In genomic region chrX:2732127-2732526, dm6 we compare ENCODE assay signal across 3 fruit fly cellular contexts.
TF ChIP-seq lines count a peak whose summit lies in the region.

ttm50 (minus strand) TSS chrX:2732190.
CG2712 (plus strand) TSS chrX:2732469.

TF ChIP-seq in whole organism, adult, 20 proteins besides CTCF, POLR2A, EP300 and RAD21 (continued from another document):
- TF ChIP-seq Mnt (GFP tag; optimal IDR thresholded peaks at IDR 0.05; lab: Kevin White, UChicago) = peak; percentile 98
- no peak for TF ChIP-seq cic (GFP tag; optimal IDR thresholded peaks at IDR 0.05; lab: Kevin White, UChicago)

TF ChIP-seq in whole organism, embryonic, 481 proteins besides CTCF, POLR2A, EP300 and RAD21 (continued from another document and continues in another):
- TF ChIP-seq ranshi (GFP tag; IDR thresholded peaks at IDR 0.05; lab: Robert Waterston, UW) = peak; percentile 29; the same call in 1 of the 2 replicates
- TF ChIP-seq br (optimal IDR thresholded peaks at IDR 0.05; lab: Kevin White, UChicago) = no peak
- TF ChIP-seq CG2202 (tag; optimal IDR thresholded peaks at IDR 0.05; lab: Kevin White, UChicago) = no peak
- peak; percentile 22; the same call in 2 of the 3 replicates for TF ChIP-seq CG14050 (GFP tag; IDR thresholded peaks at IDR 0.05; lab: Robert Waterston, UW)
- TF ChIP-seq CG6765 (GFP tag; optimal IDR thresholded peaks at IDR 0.05; lab: Kevin White, UChicago) = no peak
- no peak for TF ChIP-seq rib (GFP tag; IDR thresholded peaks at IDR 0.05; lab: Robert Waterston, UW)
- TF ChIP-seq HLH3B (GFP tag; IDR thresholded peaks at IDR 0.05; lab: Robert Waterston, UW) = peak; percentile 15; the same call in 1 of the 2 replicates
- TF ChIP-seq Spps (tag; optimal IDR thresholded peaks at IDR 0.05; lab: Kevin White, UChicago) = no peak
- peak; percentile 66 for TF ChIP-seq Tbp (GFP tag; optimal IDR thresholded peaks at IDR 0.05; lab: Kevin White, UChicago)
- TF ChIP-seq CG8359 (GFP tag; optimal IDR thresholded peaks at IDR 0.05; lab: Kevin White, UChicago; ENCODE audit: borderline replicate concordance) = no peak
- no peak for TF ChIP-seq chm (GFP tag; IDR thresholded peaks at IDR 0.05; lab: Robert Waterston, UW)
- TF ChIP-seq Gug (GFP tag; IDR thresholded peaks at IDR 0.05; lab: Robert Waterston, UW) = peak; percentile 30; the same call in 1 of the 4 replicates
- TF ChIP-seq CG5180 (GFP tag; optimal IDR thresholded peaks at IDR 0.05; lab: Kevin White, UChicago) = no peak
- no peak for TF ChIP-seq btn (GFP tag; optimal IDR thresholded peaks at IDR 0.05; lab: Kevin White, UChicago)
- TF ChIP-seq CG3847 (GFP tag; IDR thresholded peaks at IDR 0.05; lab: Robert Waterston, UW) = peak; percentile 57
- no peak for TF ChIP-seq Hr51 (GFP tag; optimal IDR thresholded peaks at IDR 0.05; lab: Kevin White, UChicago)
- TF ChIP-seq Adf1 (GFP tag; IDR thresholded peaks at IDR 0.05; lab: Robert Waterston, UW) = 0 out of 2 replicates have a peak, but pooled peaks have one; percentile 25
- TF ChIP-seq CG9797 (GFP tag; optimal IDR thresholded peaks at IDR 0.05; lab: Kevin White, UChicago) = peak; percentile 88
- peak; percentile 52 for TF ChIP-seq BEAF-32 (GFP tag; optimal IDR thresholded peaks at IDR 0.05; lab: Kevin White, UChicago)
- TF ChIP-seq B-H2 (GFP tag; optimal IDR thresholded peaks at IDR 0.05; lab: Kevin White, UChicago) = no peak
- TF ChIP-seq CG9609 (GFP tag; optimal IDR thresholded peaks at IDR 0.05; lab: Kevin White, UChicago) = no peak
- no peak for TF ChIP-seq wdn (GFP tag; IDR thresholded peaks at IDR 0.05; lab: Robert Waterston, UW)
- TF ChIP-seq Lpt (GFP tag; optimal IDR thresholded peaks at IDR 0.05; lab: Kevin White, UChicago) = no peak
- no peak for TF ChIP-seq Hmx (GFP tag; optimal IDR thresholded peaks at IDR 0.05; lab: Kevin White, UChicago)
- TF ChIP-seq grn (GFP tag; optimal IDR thresholded peaks at IDR 0.05; lab: Kevin White, UChicago) = no peak
- TF ChIP-seq vfl (GFP tag; optimal IDR thresholded peaks at IDR 0.05; lab: Kevin White, UChicago) = peak; percentile 6
- no peak for TF ChIP-seq CG12769 (tag; optimal IDR thresholded peaks at IDR 0.05; lab: Kevin White, UChicago)
- TF ChIP-seq CG17359 (tag; optimal IDR thresholded peaks at IDR 0.05; lab: Kevin White, UChicago) = peak; percentile 19
- no peak for TF ChIP-seq CG4854 (GFP tag; optimal IDR thresholded peaks at IDR 0.05; lab: Kevin White, UChicago)
- TF ChIP-seq ro (GFP tag; IDR thresholded peaks at IDR 0.05; lab: Robert Waterston, UW) = no peak
- no peak for TF ChIP-seq mld (GFP tag; IDR thresholded peaks at IDR 0.05; lab: Robert Waterston, UW; ENCODE audit: partially characterized antibody)
- TF ChIP-seq CG14441 (GFP tag; IDR thresholded peaks at IDR 0.05; lab: Robert Waterston, UW) = peak; percentile 28; the same call in 1 of the 2 replicates
- no peak for TF ChIP-seq CG3163 (GFP tag; optimal IDR thresholded peaks at IDR 0.05; lab: Kevin White, UChicago)
- no peak for TF ChIP-seq CG32767 (GFP tag; IDR thresholded peaks at IDR 0.05; lab: Robert Waterston, UW)
- no peak for TF ChIP-seq E2f2 (GFP tag; IDR thresholded peaks at IDR 0.05; lab: Robert Waterston, UW)
- TF ChIP-seq CG2712 (tag; optimal IDR thresholded peaks at IDR 0.05; lab: Kevin White, UChicago) = peak; percentile 93
- no peak for TF ChIP-seq jing (GFP tag; optimal IDR thresholded peaks at IDR 0.05; lab: Kevin White, UChicago)
- TF ChIP-seq CG1647 (GFP tag; optimal IDR thresholded peaks at IDR 0.05; lab: Kevin White, UChicago) = no peak
- TF ChIP-seq Nf-YB (GFP tag; optimal IDR thresholded peaks at IDR 0.05; lab: Kevin White, UChicago) = peak; percentile 38
- no peak for TF ChIP-seq CkIIα-i1 (GFP tag; IDR thresholded peaks at IDR 0.05; lab: Robert Waterston, UW)
- TF ChIP-seq CG2889 (GFP tag; IDR thresholded peaks at IDR 0.05; lab: Robert Waterston, UW) = no peak
- no peak for TF ChIP-seq sc (optimal IDR thresholded peaks at IDR 0.05; lab: Kevin White, UChicago)
- TF ChIP-seq sc (GFP tag; optimal IDR thresholded peaks at IDR 0.05; lab: Kevin White, UChicago) = no peak
- TF ChIP-seq gcm (GFP tag; optimal IDR thresholded peaks at IDR 0.05; lab: Kevin White, UChicago) = no peak
- TF ChIP-seq zen (tag; optimal IDR thresholded peaks at IDR 0.05; lab: Kevin White, UChicago) = peak; percentile 40
- peak; percentile 27; the same call in 1 of the 2 replicates for TF ChIP-seq NFAT (GFP tag; IDR thresholded peaks at IDR 0.05; lab: Robert Waterston, UW)
- TF ChIP-seq Dp (GFP tag; optimal IDR thresholded peaks at IDR 0.05; lab: Kevin White, UChicago) = peak; percentile 12
- no peak for TF ChIP-seq D19A (tag; optimal IDR thresholded peaks at IDR 0.05; lab: Kevin White, UChicago)
- no peak for TF ChIP-seq tx (GFP tag; optimal IDR thresholded peaks at IDR 0.05; lab: Kevin White, UChicago)
- no peak for TF ChIP-seq CG16815 (GFP tag; optimal IDR thresholded peaks at IDR 0.05; lab: Kevin White, UChicago)
- no peak for TF ChIP-seq tio (GFP tag; optimal IDR thresholded peaks at IDR 0.05; lab: Kevin White, UChicago)
- TF ChIP-seq Hsf (GFP tag; optimal IDR thresholded peaks at IDR 0.05; lab: Kevin White, UChicago) = no peak
- TF ChIP-seq sisA (GFP tag; IDR thresholded peaks at IDR 0.05; lab: Robert Waterston, UW) = peak; percentile 40; the same call in 1 of the 2 replicates
- TF ChIP-seq nerfin-1 (tag; optimal IDR thresholded peaks at IDR 0.05; lab: Kevin White, UChicago) = peak; percentile 36
- peak; percentile 52 for TF ChIP-seq CG30020 (tag; optimal IDR thresholded peaks at IDR 0.05; lab: Kevin White, UChicago)
- 0 out of 2 replicates have a peak, but pooled peaks have one; percentile 40 for TF ChIP-seq CG31224 (GFP tag; IDR thresholded peaks at IDR 0.05; lab: Robert Waterston, UW)
- TF ChIP-seq Mrtf (GFP tag; IDR thresholded peaks at IDR 0.05; lab: Robert Waterston, UW) = peak; percentile 53; the same call in 1 of the 3 replicates
- no peak for TF ChIP-seq CG2678 (tag; optimal IDR thresholded peaks at IDR 0.05; lab: Kevin White, UChicago)
- no peak for TF ChIP-seq CG6813 (GFP tag; optimal IDR thresholded peaks at IDR 0.05; lab: Kevin White, UChicago)
- TF ChIP-seq C15 (GFP tag; IDR thresholded peaks at IDR 0.05; lab: Robert Waterston, UW) = 0 out of 3 replicates have a peak, but pooled peaks have one; percentile 40
- TF ChIP-seq Asciz (GFP tag; optimal IDR thresholded peaks at IDR 0.05; lab: Kevin White, UChicago) = no peak
- TF ChIP-seq NC2α (GFP tag; optimal IDR thresholded peaks at IDR 0.05; lab: Kevin White, UChicago) = no peak
- TF ChIP-seq CG7928 (GFP tag; optimal IDR thresholded peaks at IDR 0.05; lab: Kevin White, UChicago) = peak; percentile 31
- no peak for TF ChIP-seq kah (GFP tag; optimal IDR thresholded peaks at IDR 0.05; lab: Kevin White, UChicago)
- TF ChIP-seq dimm (GFP tag; IDR thresholded peaks at IDR 0.05; lab: Robert Waterston, UW) = no peak

TF ChIP-seq in whole organism, prepupa, 60 proteins besides CTCF, POLR2A, EP300 and RAD21 (continued from another document):
- no peak for TF ChIP-seq salr (GFP tag; optimal IDR thresholded peaks at IDR 0.05; lab: Kevin White, UChicago)
- TF ChIP-seq CG32006 (GFP tag; optimal IDR thresholded peaks at IDR 0.05; lab: Kevin White, UChicago) = no peak
- TF ChIP-seq net (GFP tag; optimal IDR thresholded peaks at IDR 0.05; lab: Kevin White, UChicago) = no peak
- 0 out of 2 replicates have a peak, but pooled peaks have one; percentile 23 for TF ChIP-seq CG15336 (GFP tag; IDR thresholded peaks at IDR 0.05; lab: Robert Waterston, UW)
- peak; percentile 43 for TF ChIP-seq esn (GFP tag; optimal IDR thresholded peaks at IDR 0.05; lab: Kevin White, UChicago)
- peak; percentile 30 for TF ChIP-seq CG31627 (GFP tag; optimal IDR thresholded peaks at IDR 0.05; lab: Kevin White, UChicago)
- TF ChIP-seq Ets21C (GFP tag; optimal IDR thresholded peaks at IDR 0.05; lab: Kevin White, UChicago) = no peak
- no peak for TF ChIP-seq Met (GFP tag; optimal IDR thresholded peaks at IDR 0.05; lab: Kevin White, UChicago)
- TF ChIP-seq fd59A (GFP tag; optimal IDR thresholded peaks at IDR 0.05; lab: Kevin White, UChicago) = no peak
- no peak for TF ChIP-seq CG4318 (GFP tag; optimal IDR thresholded peaks at IDR 0.05; lab: Kevin White, UChicago)
- no peak for TF ChIP-seq Eip93F (GFP tag; optimal IDR thresholded peaks at IDR 0.05; lab: Kevin White, UChicago)
- peak; percentile 42 for TF ChIP-seq Gug (GFP tag; IDR thresholded peaks at IDR 0.05; lab: Robert Waterston, UW)
- peak; percentile 45 for TF ChIP-seq cyc (GFP tag; optimal IDR thresholded peaks at IDR 0.05; lab: Kevin White, UChicago)
- TF ChIP-seq CG7368 (GFP tag; optimal IDR thresholded peaks at IDR 0.05; lab: Kevin White, UChicago) = no peak
TF ChIP-seq in whole organism, prepupa: peak in this region for 9.
